Fruit fly (Drosophila melanogaster) whole organism, pupa: ENCODE measurements around the gene CG33124.

Experiments used
- CG10348 ChIP-seq: fragments of 200-800 bp; sonication (Bioruptor generic); IDR thresholded peaks from 2 replicates; pipeline ENCODE4 v1.3.6; 2022; ENCODE audit warnings: missing biosample characterization, missing genetic modification characterization
- CG13204 ChIP-seq: fragments of 200-800 bp; sonication (Bioruptor generic); optimal IDR thresholded peaks from 2 replicates; lab custom pipeline; 2018; ENCODE audit warnings: missing biosample characterization, mild to moderate bottlenecking, missing genetic modification characterization, moderate library complexity
- CG14655 ChIP-seq: fragments of 200-800 bp; sonication (Bioruptor generic); optimal IDR thresholded peaks from 3 replicates; lab custom pipeline; 2017; ENCODE audit warnings: mild to moderate bottlenecking, missing biosample characterization, missing genetic modification reagents, missing genetic modification characterization
- CG17806 ChIP-seq: fragments of 200-800 bp; sonication (Bioruptor generic); optimal IDR thresholded peaks from 2 replicates; lab custom pipeline; 2018; ENCODE audit warnings: missing biosample characterization, mild to moderate bottlenecking, missing genetic modification characterization, moderate library complexity
- CG32121 ChIP-seq: fragments of 200-800 bp; sonication (Bioruptor generic); IDR thresholded peaks from 2 replicates; pipeline ENCODE4 v1.3.6; 2022; ENCODE audit warnings: missing biosample characterization, missing genetic modification characterization
- CG34367 ChIP-seq: fragments of 200-800 bp; sonication (Bioruptor generic); optimal IDR thresholded peaks from 2 replicates; lab custom pipeline; 2018; ENCODE audit warnings: missing biosample characterization, mild to moderate bottlenecking, missing genetic modification characterization
- CG4496 ChIP-seq: fragments of 200-800 bp; sonication (Bioruptor generic); IDR thresholded peaks from 3 replicates; pipeline ENCODE4 v1.3.6; 2022; ENCODE audit warnings: missing biosample characterization, missing genetic modification characterization
- CG8159 ChIP-seq: fragments of 200-800 bp; sonication (Bioruptor generic); optimal IDR thresholded peaks from 3 replicates; lab custom pipeline; 2018; ENCODE audit warnings: missing biosample characterization, mild to moderate bottlenecking, missing genetic modification characterization, moderate library complexity
- D1 ChIP-seq: fragments of 200-800 bp; sonication (Bioruptor generic); optimal IDR thresholded peaks from 2 replicates; lab custom pipeline; 2018; ENCODE audit warnings: missing biosample characterization, mild to moderate bottlenecking, missing genetic modification characterization, moderate library complexity
- EcR ChIP-seq: fragments of 200-800 bp; sonication (Bioruptor generic); optimal IDR thresholded peaks from 3 replicates; lab custom pipeline; 2019; ENCODE audit warnings: missing biosample characterization, missing genetic modification characterization, mild to moderate bottlenecking, moderate library complexity, missing genetic modification reagents
- fd96Ca ChIP-seq: fragments of 200-800 bp; sonication (Bioruptor generic); IDR thresholded peaks from 3 replicates; pipeline ENCODE4 v1.3.6; 2022; ENCODE audit warnings: missing biosample characterization, missing genetic modification characterization
- rn ChIP-seq: fragments of 200-800 bp; sonication (Bioruptor generic); IDR thresholded peaks from 2 replicates; pipeline ENCODE4 v1.3.6; 2022; ENCODE audit warnings: missing biosample characterization, missing genetic modification characterization

dm6 chr2L:2175090-2175830, 33.6 kb downstream of the CG33124 start:
- peak; percentile 86 for TF ChIP-seq CG13204 (GFP tag; lab: Kevin White, UChicago)
- peak; percentile 49; the same call in 2 of the 3 replicates for TF ChIP-seq CG4496 (GFP tag; lab: Robert Waterston, UW)
- peak; percentile 37; the same call in 1 of the 2 replicates for TF ChIP-seq CG32121 (GFP tag; lab: Robert Waterston, UW)
- TF ChIP-seq rn (GFP tag; lab: Robert Waterston, UW): 0 out of 2 replicates have a peak, but pooled peaks have one; percentile 49
- TF ChIP-seq CG17806 (tag; lab: Kevin White, UChicago): peak; percentile 32
- TF ChIP-seq fd96Ca (GFP tag; lab: Robert Waterston, UW): 0 out of 3 replicates have a peak, but pooled peaks have one; percentile 26
- no peak for TF ChIP-seq CG10348
- no peak for TF ChIP-seq CG34367 (tag; lab: Kevin White, UChicago)
- peak; percentile 23 for TF ChIP-seq CG14655
- TF ChIP-seq EcR (GFP tag; lab: Kevin White, UChicago): peak; percentile 94
- TF ChIP-seq D1: no peak
- TF ChIP-seq CG8159 (tag; lab: Kevin White, UChicago): peak; percentile 15
